Worm (Caenorhabditis elegans): ENCODE data around the gene cnk-1.
"Not testable (repeated sequence)": the region's sequence is repeated elsewhere in the genome, so short reads cannot be mapped to it uniquely, and the experiment has no call there.

Gene cnk-1

DNA sequence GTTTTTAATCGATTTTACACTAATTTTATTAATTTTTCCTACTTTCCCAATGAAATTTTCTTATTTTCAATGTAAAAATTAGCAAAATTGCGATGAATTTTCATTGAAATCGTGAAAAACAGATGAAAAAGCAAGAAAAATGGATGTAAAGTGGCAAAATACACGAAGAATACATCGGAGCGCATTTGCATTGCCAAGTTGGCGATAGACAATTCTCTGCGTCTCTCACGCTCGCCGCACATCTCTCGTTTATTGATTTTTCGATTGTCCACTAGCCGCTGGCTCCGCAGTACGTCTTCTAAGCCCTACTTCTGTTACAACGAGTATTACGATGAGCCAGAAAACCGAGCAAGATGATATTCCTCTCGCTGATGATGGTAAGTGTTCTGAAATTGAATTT, 47.7 kb downstream of the cnk-1 start, which contains the start of gene unc-69 (continued):
- TF ChIP-seq cebp-1 (GFP tag; IDR thresholded peaks at IDR 0.05) (no peak), cebp-1 (tag; optimal IDR thresholded peaks at IDR 0.05) (peak; percentile 42), hmg-1.2 (GFP tag; IDR thresholded peaks at IDR 0.05) (peak; percentile 95), lag-1 (GFP tag; IDR thresholded peaks at IDR 0.05) (no peak), sea-2 (GFP tag; IDR thresholded peaks at IDR 0.05) (no peak), efl-1 (GFP tag; optimal IDR thresholded peaks at IDR 0.05) (no peak), zfh-2 (GFP tag; conservative IDR thresholded peaks at IDR 0.05) (no peak), snpc-3.4 (tag; optimal IDR thresholded peaks at IDR 0.05) (peak; percentile 9), K11D2.4 (GFP tag; IDR thresholded peaks at IDR 0.05) (no peak), snpc-1.1 (tag; optimal IDR thresholded peaks at IDR 0.05; ENCODE audit: insufficient read depth) (no peak), dpff-1 (tag; optimal IDR thresholded peaks at IDR 0.05) (no peak), F57A8.1 (GFP tag; optimal IDR thresholded peaks at IDR 0.05) (no peak), K12H6.12 (tag; optimal IDR thresholded peaks at IDR 0.05) (no peak), B0336.3 (GFP tag; IDR thresholded peaks at IDR 0.05) (no peak), lin-26 (GFP tag; IDR thresholded peaks at IDR 0.05) (no peak)

DNA sequence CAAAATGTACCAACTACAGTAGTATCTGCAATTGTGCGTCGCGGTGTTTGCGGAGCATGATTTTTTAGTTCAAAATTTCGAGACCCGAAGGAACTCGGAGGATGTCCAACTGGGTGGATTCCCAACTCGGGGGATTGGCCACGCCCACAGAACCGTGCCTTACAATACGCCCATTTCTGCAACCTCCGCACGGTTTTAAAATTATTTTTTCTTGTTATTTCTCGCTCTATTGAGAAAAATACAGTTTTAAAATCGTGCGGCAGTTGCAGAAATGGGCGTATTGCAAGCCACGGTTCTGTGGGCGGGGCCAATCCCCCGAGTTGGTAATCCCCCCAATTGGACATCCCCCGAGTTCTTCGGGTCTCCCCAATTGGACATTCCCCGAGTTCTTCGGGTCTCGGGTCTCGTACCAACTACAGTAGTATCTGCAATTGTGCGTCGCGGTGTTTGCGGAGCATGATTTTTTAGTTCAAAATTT, 49.2 kb downstream of the cnk-1 start:
- TF ChIP-seq xnd-1 (tag; optimal IDR thresholded peaks at IDR 0.05) (peak; percentile 44), pbrm-1 (GFP tag; IDR thresholded peaks at IDR 0.05) (peak; percentile 64; the same call in 1 of the 2 replicates), snpc-3.4 (tag; optimal IDR thresholded peaks at IDR 0.05) (peak; percentile 41), tbp1 (GFP tag; optimal IDR thresholded peaks at IDR 0.05) (peak; percentile 6), ceh-100 (GFP tag; IDR thresholded peaks at IDR 0.05) (peak; percentile 88), madf-8 (GFP tag; conservative IDR thresholded peaks at IDR 0.05) (peak; percentile 38), egrh-3 (GFP tag; IDR thresholded peaks at IDR 0.05) (peak; percentile 59), hsf-1 (GFP tag; IDR thresholded peaks at IDR 0.05) (peak; percentile 67), B0336.3 (GFP tag; IDR thresholded peaks at IDR 0.05) (0 out of 2 replicates have a peak, but pooled peaks have one; percentile 9), madf-6 (GFP tag; IDR thresholded peaks at IDR 0.05) (peak; percentile 88), Y79H2A.3 (GFP tag; conservative IDR thresholded peaks at IDR 0.05) (peak; percentile 41; the same call in 1 of the 2 replicates), lin-54 (GFP tag; optimal IDR thresholded peaks at IDR 0.05) (peak; percentile 37), lin-26 (GFP tag; IDR thresholded peaks at IDR 0.05) (0 out of 2 replicates have a peak, but pooled peaks have one; percentile 25), bed-2 (GFP tag; IDR thresholded peaks at IDR 0.05) (0 out of 2 replicates have a peak, but pooled peaks have one; percentile 7), mcd-1 (GFP tag; IDR thresholded peaks at IDR 0.05) (peak; percentile 76), dox-1 (GFP tag; IDR thresholded peaks at IDR 0.05) (peak; percentile 80), hmg-1.2 (GFP tag; IDR thresholded peaks at IDR 0.05) (peak; percentile 49), F49E8.2 (tag; optimal IDR thresholded peaks at IDR 0.05; ENCODE audit: insufficient read depth) (peak; percentile 15), lsl-1 (GFP tag; optimal IDR thresholded peaks at IDR 0.05) (peak; percentile 85), egl-44 (GFP tag; IDR thresholded peaks at IDR 0.05) (0 out of 2 replicates have a peak, but pooled peaks have one; percentile 12), ztf-18 (tag; optimal IDR thresholded peaks at IDR 0.05) (peak; percentile 67), Y56A3A.18 (GFP tag; IDR thresholded peaks at IDR 0.05) (0 out of 2 replicates have a peak, but pooled peaks have one; percentile 24), lir-1 (GFP tag; conservative IDR thresholded peaks at IDR 0.05) (0 out of 2 replicates have a peak, but pooled peaks have one; percentile 44), ceh-91 (GFP tag; IDR thresholded peaks at IDR 0.05) (peak; percentile 75), nfyb-1 (GFP tag; IDR thresholded peaks at IDR 0.05) (peak; percentile 50; the same call in 1 of the 2 replicates), Y67H2A.10 (GFP tag; conservative IDR thresholded peaks at IDR 0.05) (0 out of 2 replicates have a peak, but pooled peaks have one; percentile 31), F33H1.4 (GFP tag; IDR thresholded peaks at IDR 0.05) (peak; percentile 56), F37B4.10 (GFP tag; IDR thresholded peaks at IDR 0.05) (0 out of 2 replicates have a peak, but pooled peaks have one; percentile 58), D2030.7 (GFP tag; IDR thresholded peaks at IDR 0.05) (peak; percentile 95), B0019.2 (GFP tag; conservative IDR thresholded peaks at IDR 0.05) (peak; percentile 38), rcor-1 (GFP tag; IDR thresholded peaks at IDR 0.05) (peak; percentile 70), madf-3 (GFP tag; IDR thresholded peaks at IDR 0.05) (0 out of 2 replicates have a peak, but pooled peaks have one; percentile 10), ztf-28 (GFP tag; IDR thresholded peaks at IDR 0.05) (peak; percentile 60; the same call in 1 of the 2 replicates), snpc-4 (tag; optimal IDR thresholded peaks at IDR 0.05) (peak in 1 of 4 experiments; percentile 15)
- not testable (repeated sequence) for TF ChIP-seq snpc-4 (GFP tag; optimal IDR thresholded peaks at IDR 0.05)

Data from whole organism, young adult.